Fruit fly (Drosophila melanogaster) whole organism, embryonic: ENCODE results near the gene tbrd-1.
A peak's percentile ranks its signal among the peaks of the same experiment; 100 is the strongest.

Experiments used
- Ada2b ChIP-seq: fragments of 200-800 bp; sonication (Bioruptor generic); IDR thresholded peaks from 2 replicates; pipeline ENCODE4 v1.3.6; 2022; ENCODE audit warnings: missing biosample characterization, missing genetic modification characterization
- CG11456 ChIP-seq: fragments of 200-800 bp; sonication (Bioruptor generic); IDR thresholded peaks from 3 replicates; pipeline ENCODE4 v1.3.6; 2022; ENCODE audit warnings: missing biosample characterization, missing genetic modification characterization
- CG11504 ChIP-seq: fragments of 200-800 bp; sonication (Bioruptor generic); optimal IDR thresholded peaks from 3 replicates; lab custom pipeline; 2019; ENCODE audit warnings: missing biosample characterization, mild to moderate bottlenecking, missing genetic modification characterization, moderate library complexity
- CG12391 ChIP-seq: fragments of 200-800 bp; sonication (Bioruptor generic); optimal IDR thresholded peaks from 3 replicates; lab custom pipeline; 2018; ENCODE audit warnings: missing biosample characterization, mild to moderate bottlenecking, missing genetic modification characterization, moderate library complexity
- CG15073 ChIP-seq: fragments of 200-800 bp; sonication (Bioruptor generic); optimal IDR thresholded peaks from 2 replicates; lab custom pipeline; 2016; ENCODE audit warnings: missing biosample characterization, missing genetic modification characterization
- CG15479 ChIP-seq: fragments of 200-800 bp; sonication (Bioruptor generic); optimal IDR thresholded peaks from 3 replicates; lab custom pipeline; 2019; ENCODE audit warnings: missing biosample characterization, mild to moderate bottlenecking, missing genetic modification characterization, moderate library complexity
- CG1603 ChIP-seq: fragments of 200-800 bp; sonication (Bioruptor generic); optimal IDR thresholded peaks from 2 replicates; lab custom pipeline; 2019; ENCODE audit warnings: missing biosample characterization, mild to moderate bottlenecking, missing genetic modification characterization, moderate library complexity
- CG17568 ChIP-seq: fragments of 200-800 bp; sonication (Bioruptor generic); optimal IDR thresholded peaks from 2 replicates; lab custom pipeline; 2018; ENCODE audit warnings: missing biosample characterization, mild to moderate bottlenecking, missing genetic modification characterization, moderate library complexity
- CG1832 ChIP-seq: fragments of 200-800 bp; sonication (Bioruptor generic); optimal IDR thresholded peaks from 2 replicates; lab custom pipeline; 2017; ENCODE audit warnings: missing biosample characterization, mild to moderate bottlenecking, missing genetic modification characterization, inconsistent platforms
- CG32767 ChIP-seq: fragments of 200-800 bp; sonication (Bioruptor generic); IDR thresholded peaks from 2 replicates; pipeline ENCODE4 v1.3.6; 2022; ENCODE audit warnings: missing biosample characterization, missing genetic modification characterization
- CG3281 ChIP-seq: fragments of 200-800 bp; sonication (Bioruptor generic); optimal IDR thresholded peaks from 3 replicates; lab custom pipeline; 2017; ENCODE audit warnings: missing biosample characterization, mild to moderate bottlenecking, missing genetic modification characterization
- CG42726 ChIP-seq: fragments of 200-800 bp; sonication (Bioruptor generic); IDR thresholded peaks from 2 replicates; pipeline ENCODE4 v1.3.6; 2022; ENCODE audit warnings: missing biosample characterization, missing genetic modification characterization; ENCODE audit not compliant: partially characterized antibody
- CG4360 ChIP-seq: fragments of 200-800 bp; sonication (Bioruptor generic); IDR thresholded peaks from 2 replicates; pipeline ENCODE4 v1.3.6; 2022; ENCODE audit warnings: missing biosample characterization, missing genetic modification characterization
- CG43689 ChIP-seq: fragments of 200-800 bp; sonication (Bioruptor generic); IDR thresholded peaks from 2 replicates; pipeline ENCODE4 v1.3.6; 2022; ENCODE audit warnings: missing biosample characterization, missing genetic modification characterization
- CG4404 ChIP-seq: fragments of 200-800 bp; sonication (Bioruptor generic); IDR thresholded peaks from 2 replicates; pipeline ENCODE4 v1.3.6; 2022; ENCODE audit warnings: missing biosample characterization, missing genetic modification characterization
- CG7839 ChIP-seq: fragments of 200-800 bp; sonication (Bioruptor generic); optimal IDR thresholded peaks from 3 replicates; lab custom pipeline; 2018; ENCODE audit warnings: missing biosample characterization, mild to moderate bottlenecking, missing genetic modification characterization, moderate library complexity
- CG9932 ChIP-seq: fragments of 200-800 bp; sonication (Bioruptor generic); IDR thresholded peaks from 2 replicates; pipeline ENCODE4 v1.3.6; 2022; ENCODE audit warnings: missing biosample characterization, missing genetic modification characterization
- D ChIP-seq, 2 experiments: fragments of 200-800 bp in 1 of 2; fragments of >200 bp in 1 of 2; sonication (Bioruptor generic) in 1 of 2; optimal IDR thresholded peaks; 2 replicates in 1 of 2; 3 replicates in 1 of 2; lab custom pipeline; 2017; ENCODE audit warnings: mild to moderate bottlenecking in 1 of 2, missing biosample characterization in 1 of 2, missing genetic modification characterization in 1 of 2, missing genetic modification reagents in 1 of 2
- Drgx ChIP-seq: fragments of 200-800 bp; sonication (Bioruptor generic); IDR thresholded peaks from 2 replicates; pipeline ENCODE4 v1.3.6; 2022; ENCODE audit warnings: missing biosample characterization, missing genetic modification characterization
- Ets65A ChIP-seq: fragments of 200-800 bp; sonication (Bioruptor generic); peaks from one replicate; lab custom pipeline; 2016; ENCODE audit warnings: missing biosample characterization, missing genetic modification characterization
- Med ChIP-seq: fragments of 200-800 bp; sonication (Bioruptor generic); peaks from one replicate; lab custom pipeline; 2016; ENCODE audit warnings: missing biosample characterization, missing genetic modification characterization, mild to moderate bottlenecking, inconsistent platforms, moderate library complexity
- Opbp ChIP-seq: fragments of 200-800 bp; sonication (Bioruptor generic); IDR thresholded peaks from 3 replicates; pipeline ENCODE4 v1.3.6; 2022; ENCODE audit warnings: missing biosample characterization, missing genetic modification characterization; ENCODE audit not compliant: partially characterized antibody
- Optix ChIP-seq: fragments of 200-800 bp; sonication (Bioruptor generic); IDR thresholded peaks from 3 replicates; pipeline ENCODE4 v1.3.6; 2022; ENCODE audit warnings: missing biosample characterization, missing genetic modification characterization
- Pdp1 ChIP-seq, 2 experiments: fragments of 200-800 bp; sonication (Bioruptor generic); optimal IDR thresholded peaks; 3 replicates each; lab custom pipeline; 2016; ENCODE audit warnings: missing biosample characterization in 2 of 2, missing genetic modification characterization in 2 of 2, mild to moderate bottlenecking in 1 of 2, moderate library complexity in 1 of 2
- Ptx1 ChIP-seq: fragments of 200-800 bp; sonication (Bioruptor generic); IDR thresholded peaks from 2 replicates; pipeline ENCODE4 v1.3.6; 2022; ENCODE audit warnings: missing biosample characterization, missing genetic modification characterization
- Rx ChIP-seq: fragments of 200-800 bp; sonication (Bioruptor generic); IDR thresholded peaks from 2 replicates; pipeline ENCODE4 v1.3.6; 2022; ENCODE audit warnings: missing biosample characterization, missing genetic modification characterization
- Sox102F ChIP-seq: fragments of 200-800 bp; sonication (Bioruptor generic); optimal IDR thresholded peaks from 2 replicates; lab custom pipeline; 2018; ENCODE audit warnings: missing biosample characterization, mild to moderate bottlenecking, missing genetic modification characterization, moderate library complexity
- Xrp1 ChIP-seq: fragments of 200-800 bp; sonication (Bioruptor generic); IDR thresholded peaks from 2 replicates; pipeline ENCODE4 v1.3.6; 2022; ENCODE audit warnings: missing biosample characterization, missing genetic modification characterization
- cad ChIP-seq: fragments of >200 bp; optimal IDR thresholded peaks from 2 replicates; lab custom pipeline; 2017; ENCODE audit warnings: missing biosample characterization, missing genetic modification characterization
- caup ChIP-seq: fragments of 200-800 bp; sonication (Bioruptor generic); optimal IDR thresholded peaks from 3 replicates; lab custom pipeline; 2017; ENCODE audit warnings: missing biosample characterization, mild to moderate bottlenecking, missing genetic modification characterization, moderate library complexity; ENCODE audit not compliant: severe bottlenecking
- cg ChIP-seq: fragments of 200-800 bp; sonication (Bioruptor generic); optimal IDR thresholded peaks from 3 replicates; lab custom pipeline; 2019; ENCODE audit warnings: missing biosample characterization, mild to moderate bottlenecking, missing genetic modification characterization, moderate library complexity
- chif ChIP-seq, 2 experiments: fragments of 200-800 bp; sonication (Bioruptor generic); optimal IDR thresholded peaks; 3 replicates each; lab custom pipeline; 2016; ENCODE audit warnings: missing biosample characterization in 2 of 2, missing genetic modification characterization in 2 of 2
- dmrt99B ChIP-seq: fragments of 200-800 bp; sonication (Bioruptor generic); optimal IDR thresholded peaks from 2 replicates; lab custom pipeline; 2018; ENCODE audit warnings: missing biosample characterization, mild to moderate bottlenecking, missing genetic modification characterization, moderate library complexity
- eve ChIP-seq, 2 experiments: fragments of >200 bp; optimal IDR thresholded peaks; 2 replicates each; lab custom pipeline; 2017; ENCODE audit warnings: missing biosample characterization in 2 of 2, missing genetic modification characterization in 2 of 2
- oc ChIP-seq: fragments of 200-800 bp; sonication (Bioruptor generic); optimal IDR thresholded peaks from 2 replicates; lab custom pipeline; 2018; ENCODE audit warnings: missing biosample characterization, mild to moderate bottlenecking, missing genetic modification characterization, moderate library complexity
- pan ChIP-seq, 4 experiments: fragments of >200 bp in 3 of 4; fragments of 200-800 bp in 1 of 4; sonication (Bioruptor generic) in 1 of 4; optimal IDR thresholded peaks in 3 of 4; IDR thresholded peaks in 1 of 4; 2 replicates each; pipeline versions ENCODE4 v1.3.6 to Lab custom; 2017 to 2022; ENCODE audit warnings: missing biosample characterization in 2 of 4, missing genetic modification characterization in 2 of 4, mixed read lengths in 1 of 4
- prd ChIP-seq, 3 experiments: fragments of >200 bp in 2 of 3; fragments of 200-800 bp in 1 of 3; sonication (Bioruptor generic) in 1 of 3; optimal IDR thresholded peaks in 2 of 3; IDR thresholded peaks in 1 of 3; 2 replicates in 2 of 3; 3 replicates in 1 of 3; pipeline versions ENCODE4 v1.3.6 to Lab custom; 2017 to 2022; ENCODE audit warnings: missing biosample characterization in 1 of 3, missing genetic modification characterization in 1 of 3
- row ChIP-seq: fragments of 200-800 bp; sonication (Bioruptor generic); IDR thresholded peaks from 3 replicates; pipeline ENCODE4 v1.3.6; 2022; ENCODE audit warnings: missing biosample characterization, missing genetic modification characterization
- so ChIP-seq: fragments of 200-800 bp; sonication (Bioruptor generic); IDR thresholded peaks from 3 replicates; pipeline ENCODE4 v1.3.6; 2022; ENCODE audit warnings: missing biosample characterization, missing genetic modification characterization
- stc ChIP-seq: fragments of 200-800 bp; sonication (Bioruptor generic); IDR thresholded peaks from 2 replicates; pipeline ENCODE4 v1.3.6; 2022; ENCODE audit warnings: missing biosample characterization, missing genetic modification characterization
- tap ChIP-seq: fragments of 200-800 bp; optimal IDR thresholded peaks from 3 replicates; lab custom pipeline; 2019; ENCODE audit warnings: missing biosample characterization, mild to moderate bottlenecking, missing genetic modification characterization, moderate library complexity
- ttk ChIP-seq: fragments of 200-800 bp; sonication (Bioruptor generic); IDR thresholded peaks from 2 replicates; pipeline ENCODE4 v2.1.2; 2022; ENCODE audit warnings: missing biosample characterization, missing genetic modification characterization
- vvl ChIP-seq: fragments of 200-800 bp; sonication (Bioruptor generic); IDR thresholded peaks from 2 replicates; pipeline ENCODE4 v1.3.6; 2022; ENCODE audit warnings: missing biosample characterization, missing genetic modification characterization
- zf30C ChIP-seq: fragments of 200-800 bp; sonication (Bioruptor generic); optimal IDR thresholded peaks from 3 replicates; lab custom pipeline; 2018; ENCODE audit warnings: missing biosample characterization, mild to moderate bottlenecking, missing genetic modification characterization

The tbrd-1 gene

DNA sequence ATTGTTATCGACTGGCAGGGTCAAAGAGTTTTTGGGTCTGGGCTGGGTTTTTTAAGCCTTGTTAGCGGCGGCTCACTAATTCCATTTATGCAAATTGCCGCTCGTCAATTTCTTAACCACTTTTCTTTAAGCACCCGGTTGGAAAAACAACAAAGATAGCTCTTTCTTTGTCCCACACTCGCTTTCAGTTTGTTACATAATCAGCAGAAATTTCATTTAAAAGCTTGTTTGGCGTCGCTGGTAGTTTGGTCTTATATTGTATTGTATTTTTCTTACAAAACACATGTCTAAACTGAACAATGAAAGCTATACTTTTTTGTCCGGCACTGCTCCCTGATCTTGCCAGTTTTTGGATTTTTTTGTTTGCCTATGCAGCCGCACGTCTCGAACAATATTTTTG lies 23.4 kb downstream of the tbrd-1 start:
- TF ChIP-seq CG43689 (no peak), CG9932 (GFP tag; lab: Robert Waterston, UW) (no peak), vvl (peak; percentile 46; the same call in 1 of the 2 replicates), oc (tag; lab: Kevin White, UChicago) (peak; percentile 31), CG3281 (GFP tag; lab: Kevin White, UChicago) (no peak), CG15073 (GFP tag; lab: Kevin White, UChicago) (no peak), Pdp1 (GFP tag; optimal IDR thresholded peaks at IDR 0.05; lab: Kevin White, UChicago) (peak in 1 of 2 experiments; percentile 92)

DNA sequence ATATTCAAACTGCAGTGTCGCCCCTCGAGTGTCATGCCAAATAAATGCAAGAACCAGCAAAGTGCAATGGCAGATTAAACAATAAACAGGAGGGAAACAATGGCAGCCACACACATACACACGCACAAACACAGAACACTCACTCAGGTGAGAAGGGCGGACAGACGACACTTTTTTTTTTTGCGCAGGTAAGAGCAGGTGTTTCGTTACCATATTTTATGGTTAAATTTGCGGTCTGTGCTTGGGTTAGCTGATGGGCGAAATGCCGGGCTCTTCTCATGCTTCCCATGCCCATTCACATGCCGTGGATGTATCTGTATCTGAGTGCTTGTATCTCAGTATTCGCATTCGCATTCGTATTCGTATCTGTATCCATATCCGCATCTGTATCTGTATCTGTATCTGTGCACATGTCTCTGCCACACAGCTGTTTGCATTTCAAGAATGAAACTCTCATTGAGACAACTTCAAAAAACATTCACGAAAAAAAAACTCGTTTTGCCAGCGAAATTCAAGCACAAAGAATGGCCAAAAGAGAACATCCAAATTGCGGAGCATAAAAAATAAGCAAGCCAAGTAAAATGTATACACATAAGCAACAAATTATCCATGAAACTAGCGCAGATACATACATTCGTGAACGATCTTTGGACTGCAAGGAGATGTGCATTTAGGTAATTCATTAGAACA lies 24.0 kb downstream of the tbrd-1 start:
- TF ChIP-seq caup (GFP tag; lab: Kevin White, UChicago) = no peak
- TF ChIP-seq CG4404 = no peak
- TF ChIP-seq eve (GFP tag; optimal IDR thresholded peaks at IDR 0.05; lab: Kevin White, UChicago) = peak in 1 of 2 experiments; percentile 34
- no peak for TF ChIP-seq Opbp (GFP tag; lab: Robert Waterston, UW)
- TF ChIP-seq stc (GFP tag; lab: Robert Waterston, UW) = no peak
- peak; percentile 0 for TF ChIP-seq Med (GFP tag; lab: Kevin White, UChicago)
- TF ChIP-seq cad (GFP tag; lab: Kevin White, UChicago) = peak; percentile 77
- TF ChIP-seq CG17568 (GFP tag; lab: Kevin White, UChicago) = no peak
- TF ChIP-seq dmrt99B (tag; lab: Kevin White, UChicago) = no peak
- peak; percentile 86 for TF ChIP-seq D (optimal IDR thresholded peaks at IDR 0.05; lab: Kevin White, UChicago)
- no peak for TF ChIP-seq D (GFP tag; optimal IDR thresholded peaks at IDR 0.05; lab: Kevin White, UChicago)
- TF ChIP-seq cg (GFP tag; lab: Kevin White, UChicago) = peak; percentile 13
- 0 out of 2 replicates have a peak, but pooled peaks have one; percentile 24 for TF ChIP-seq CG42726 (GFP tag; lab: Robert Waterston, UW)
- TF ChIP-seq CG15479 (GFP tag; lab: Kevin White, UChicago) = peak; percentile 25

dm6 chr3R:23867825-23868224 lies 25.5 kb downstream of the tbrd-1 start:
- 0 out of 3 replicates have a peak, but pooled peaks have one; percentile 30 for TF ChIP-seq so (GFP tag; lab: Robert Waterston, UW)
- peak; percentile 6 for TF ChIP-seq CG1603 (tag; lab: Kevin White, UChicago)
- TF ChIP-seq CG7839 (tag; lab: Kevin White, UChicago) = peak; percentile 8
- TF ChIP-seq CG32767 (GFP tag; lab: Robert Waterston, UW) = no peak
- TF ChIP-seq CG12391 (tag; lab: Kevin White, UChicago) = no peak
- peak; percentile 42; the same call in 1 of the 2 replicates for TF ChIP-seq Xrp1
- TF ChIP-seq row (GFP tag; lab: Robert Waterston, UW) = 0 out of 3 replicates have a peak, but pooled peaks have one; percentile 19
- TF ChIP-seq ttk (GFP tag; lab: Robert Waterston, UW) = peak; percentile 33; the same call in 1 of the 2 replicates
- peak; percentile 54 for TF ChIP-seq Med (GFP tag; lab: Kevin White, UChicago)
- TF ChIP-seq Rx (GFP tag; lab: Robert Waterston, UW) = 0 out of 2 replicates have a peak, but pooled peaks have one; percentile 26
- peak; percentile 74 for TF ChIP-seq Ets65A (GFP tag; lab: Kevin White, UChicago)
- peak; percentile 38; the same call in 1 of the 2 replicates for TF ChIP-seq Ptx1 (GFP tag; lab: Robert Waterston, UW)
- TF ChIP-seq Sox102F (GFP tag; lab: Kevin White, UChicago) = peak; percentile 16
- no peak for TF ChIP-seq CG1832 (GFP tag; lab: Kevin White, UChicago)
- 0 out of 3 replicates have a peak, but pooled peaks have one; percentile 48 for TF ChIP-seq CG11456 (GFP tag; lab: Robert Waterston, UW)
- TF ChIP-seq pan (optimal IDR thresholded peaks at IDR 0.05; lab: Kevin White, UChicago) = no peak
- peak in 1 of 2 experiments; percentile 5 for TF ChIP-seq pan (GFP tag; optimal IDR thresholded peaks at IDR 0.05 in 1 of 2, IDR thresholded peaks at IDR 0.05 in 1 of 2)
- TF ChIP-seq prd (optimal IDR thresholded peaks at IDR 0.05; lab: Kevin White, UChicago) = no peak
- TF ChIP-seq prd (GFP tag; IDR thresholded peaks at IDR 0.05; lab: Robert Waterston, UW) = peak; percentile 27; the same call in 1 of the 3 replicates
- peak; percentile 52 for TF ChIP-seq Drgx
- 0 out of 3 replicates have a peak, but pooled peaks have one; percentile 8 for TF ChIP-seq Optix
- no peak for TF ChIP-seq tap (tag; lab: Kevin White, UChicago)
- TF ChIP-seq CG11504 (tag; lab: Kevin White, UChicago) = peak; percentile 19
- peak; percentile 5 for TF ChIP-seq zf30C (GFP tag; lab: Kevin White, UChicago)
- TF ChIP-seq Ada2b = 0 out of 2 replicates have a peak, but pooled peaks have one; percentile 8
- TF ChIP-seq chif (GFP tag; optimal IDR thresholded peaks at IDR 0.05; lab: Kevin White, UChicago) = no peak
- TF ChIP-seq CG4360 (GFP tag; lab: Robert Waterston, UW) = no peak
